Worm (Caenorhabditis elegans): ENCODE data around the gene elo-3.
A peak's percentile ranks its signal among the peaks of the same experiment; 100 is the strongest.

The elo-3 gene

ce11 chrIV:7274969-7275548 lies 37.5 kb downstream of the elo-3 start:
- TF ChIP-seq unc-42 (tag; optimal IDR thresholded peaks at IDR 0.05) (peak; percentile 57), elt-2 (tag; optimal IDR thresholded peaks at IDR 0.05) (no peak)

ce11 chrIV:7276661-7277060 lies 39.1 kb downstream of the elo-3 start, which contains the start of gene C06E4.2:
Gene C06E4.2 (plus strand): TSS chrIV:7276961.
- no peak for TF ChIP-seq ceh-34 (tag; optimal IDR thresholded peaks at IDR 0.05)
- TF ChIP-seq elt-2 (tag; optimal IDR thresholded peaks at IDR 0.05) = no peak
- TF ChIP-seq ceh-14 (tag; optimal IDR thresholded peaks at IDR 0.05) = no peak
- TF ChIP-seq T23F11.4 (GFP tag; optimal IDR thresholded peaks at IDR 0.05) = no peak
- TF ChIP-seq ceh-6 (GFP tag; optimal IDR thresholded peaks at IDR 0.05) = no peak
- TF ChIP-seq F13H6.1 (tag; optimal IDR thresholded peaks at IDR 0.05) = no peak
- TF ChIP-seq ceh-22 (tag; optimal IDR thresholded peaks at IDR 0.05) = no peak
- no peak for TF ChIP-seq pha-4 (tag; optimal IDR thresholded peaks at IDR 0.05)
- no peak for TF ChIP-seq sox-2 (GFP tag; IDR thresholded peaks at IDR 0.05)
- TF ChIP-seq pat-9 (tag; optimal IDR thresholded peaks at IDR 0.05) = no peak
- no peak for TF ChIP-seq syd-9 (tag; optimal IDR thresholded peaks at IDR 0.05)
- no peak for TF ChIP-seq zip-5 (tag; optimal IDR thresholded peaks at IDR 0.05)
- no peak for TF ChIP-seq ceh-2 (tag; optimal IDR thresholded peaks at IDR 0.05)
- TF ChIP-seq ceh-48 (tag; optimal IDR thresholded peaks at IDR 0.05) = no peak
- TF ChIP-seq mec-3 (tag; optimal IDR thresholded peaks at IDR 0.05; ENCODE audit: borderline replicate concordance) = no peak
- no peak for TF ChIP-seq ceh-31 (tag; optimal IDR thresholded peaks at IDR 0.05)
- no peak for TF ChIP-seq nhr-11 (tag; optimal IDR thresholded peaks at IDR 0.05)
- no peak for TF ChIP-seq ceh-30 (tag; optimal IDR thresholded peaks at IDR 0.05)

ce11 chrIV:7282957-7283356 lies 45.4 kb downstream of the elo-3 start, which contains the start of gene C06E4.1:
Gene C06E4.1 (plus strand): TSS chrIV:7283257.
- TF ChIP-seq pag-3 (tag; optimal IDR thresholded peaks at IDR 0.05; ENCODE audit: borderline replicate concordance) (no peak), C08G9.2 (tag; optimal IDR thresholded peaks at IDR 0.05) (no peak), T23F11.4 (GFP tag; optimal IDR thresholded peaks at IDR 0.05) (no peak), hlh-15 (tag; optimal IDR thresholded peaks at IDR 0.05) (no peak), dmd-4 (tag; optimal IDR thresholded peaks at IDR 0.05; ENCODE audit: borderline replicate concordance) (no peak), ceh-48 (tag; optimal IDR thresholded peaks at IDR 0.05) (no peak), sox-4 (tag; optimal IDR thresholded peaks at IDR 0.05) (no peak)

ce11 chrIV:7285839-7286238 lies 48.3 kb downstream of the elo-3 start, which contains the start of gene C06E4.8:
Gene C06E4.8 (minus strand): TSS chrIV:7285875.
- TF ChIP-seq pag-3 (tag; optimal IDR thresholded peaks at IDR 0.05; ENCODE audit: borderline replicate concordance) (no peak), ceh-22 (tag; optimal IDR thresholded peaks at IDR 0.05) (no peak), ceh-18 (tag; optimal IDR thresholded peaks at IDR 0.05) (no peak), sdc-2 (tag; optimal IDR thresholded peaks at IDR 0.05) (no peak), K09A11.1 (tag; optimal IDR thresholded peaks at IDR 0.05; ENCODE audit: insufficient read depth) (no peak), nfya-1 (tag; optimal IDR thresholded peaks at IDR 0.05) (no peak), fkh-6 (tag; optimal IDR thresholded peaks at IDR 0.05) (no peak), ceh-30 (tag; optimal IDR thresholded peaks at IDR 0.05) (no peak), ahr-1 (tag; optimal IDR thresholded peaks at IDR 0.05) (no peak)

ce11 chrIV:7287474-7287873 lies 50.0 kb downstream of the elo-3 start, which contains the start of gene F42C5.3:
Gene F42C5.3 (minus strand): TSS chrIV:7287574.
- TF ChIP-seq ets-4 (tag; optimal IDR thresholded peaks at IDR 0.05) = no peak
- TF ChIP-seq unc-42 (tag; optimal IDR thresholded peaks at IDR 0.05) = no peak
- TF ChIP-seq che-1 (tag; optimal IDR thresholded peaks at IDR 0.05) = no peak
- no peak for TF ChIP-seq pros-1 (tag; optimal IDR thresholded peaks at IDR 0.05)
- TF ChIP-seq ceh-30 (tag; optimal IDR thresholded peaks at IDR 0.05) = no peak
- TF ChIP-seq ceh-18 (tag; optimal IDR thresholded peaks at IDR 0.05) = no peak
- no peak for TF ChIP-seq ahr-1 (tag; optimal IDR thresholded peaks at IDR 0.05)
- TF ChIP-seq ceh-19 (GFP tag; optimal IDR thresholded peaks at IDR 0.05) = no peak
- TF ChIP-seq elt-4 (tag; optimal IDR thresholded peaks at IDR 0.05) = no peak
- TF ChIP-seq ceh-48 (tag; optimal IDR thresholded peaks at IDR 0.05) = no peak

All from whole organism, late embryonic.